Worm (Caenorhabditis elegans) whole organism, L4/young adult: ENCODE results near the gene srh-16.

Experiments used
- dao-5 ChIP-seq: sonication (generic microtip); optimal IDR thresholded peaks from 2 replicates; lab custom pipeline; 2016; ENCODE audit warnings: missing genotype, missing genetic modification characterization, moderate library complexity, missing compliant biosample characterization
- him-1 ChIP-seq: sonication (generic microtip); optimal IDR thresholded peaks from 2 replicates; lab custom pipeline; 2016; ENCODE audit warnings: missing genotype, missing genetic modification reagents, missing genetic modification characterization, missing compliant biosample characterization

- no peak for TF ChIP-seq dao-5 (tag; lab: Kevin White, UChicago)
- no peak for TF ChIP-seq him-1 (tag; lab: Kevin White, UChicago)
These were observed 5.1 kb downstream of the srh-16 start for ce11 chrV:12296794-12297193.
